Fruit fly (Drosophila melanogaster): ENCODE measurements around the gene CG31975.

CG31975 gene

dm6 chr2L:121456-121831 is 19.3 kb downstream of the CG31975 start, which contains the start of gene CG4822:
Gene CG4822, minus strand, starts transcription at chr2L:121754.
- TF ChIP-seq CG17328 (GFP tag; IDR thresholded peaks at IDR 0.05) (0 out of 2 replicates have a peak, but pooled peaks have one; percentile 15), ATbp (GFP tag; optimal IDR thresholded peaks at IDR 0.05) (peak; percentile 31), Xbp1 (GFP tag; optimal IDR thresholded peaks at IDR 0.05) (no peak), ranshi (GFP tag; IDR thresholded peaks at IDR 0.05) (no peak), z (GFP tag; IDR thresholded peaks at IDR 0.05) (peak; percentile 16; the same call in 1 of the 3 replicates), CG6791 (GFP tag; IDR thresholded peaks at IDR 0.05; ENCODE audit: partially characterized antibody) (0 out of 3 replicates have a peak, but pooled peaks have one; percentile 6), chm (GFP tag; IDR thresholded peaks at IDR 0.05) (peak; percentile 32; the same call in 1 of the 2 replicates), Dll (GFP tag; IDR thresholded peaks at IDR 0.05; ENCODE audit: partially characterized antibody) (no peak), CTCF (GFP tag; optimal IDR thresholded peaks at IDR 0.05) (peak; percentile 36), Blimp-1 (GFP tag; optimal IDR thresholded peaks at IDR 0.05) (peak; percentile 32), CG12236 (GFP tag; optimal IDR thresholded peaks at IDR 0.05) (no peak), CG14667 (GFP tag; IDR thresholded peaks at IDR 0.05) (no peak), ase (GFP tag; IDR thresholded peaks at IDR 0.05) (0 out of 3 replicates have a peak, but pooled peaks have one; percentile 21), kni (GFP tag; optimal IDR thresholded peaks at IDR 0.05) (peak; percentile 63), peb (GFP tag; IDR thresholded peaks at IDR 0.05) (no peak), zfh1 (GFP tag; IDR thresholded peaks at IDR 0.05) (peak; percentile 30; the same call in 1 of the 3 replicates), Sry-δ (GFP tag; optimal IDR thresholded peaks at IDR 0.05) (no peak), Dp (GFP tag; optimal IDR thresholded peaks at IDR 0.05) (no peak), CG2199 (GFP tag; IDR thresholded peaks at IDR 0.05) (peak; percentile 77), CG17912 (GFP tag; optimal IDR thresholded peaks at IDR 0.05) (no peak), Dad (GFP tag; optimal IDR thresholded peaks at IDR 0.05) (no peak), run (tag; optimal IDR thresholded peaks at IDR 0.05) (no peak), HLHmδ (GFP tag; optimal IDR thresholded peaks at IDR 0.05) (peak; percentile 38), Med (GFP tag) (peak; percentile 44), pros (GFP tag; optimal IDR thresholded peaks at IDR 0.05) (peak; percentile 18), CG8924 (tag; optimal IDR thresholded peaks at IDR 0.05) (no peak), lov (optimal IDR thresholded peaks at IDR 0.05) (no peak), lov (GFP tag; IDR thresholded peaks at IDR 0.05) (0 out of 3 replicates have a peak, but pooled peaks have one; percentile 10), lmd (GFP tag; IDR thresholded peaks at IDR 0.05) (no peak), CG11085 (GFP tag; IDR thresholded peaks at IDR 0.05) (0 out of 2 replicates have a peak, but pooled peaks have one; percentile 12), sob (GFP tag; IDR thresholded peaks at IDR 0.05) (0 out of 2 replicates have a peak, but pooled peaks have one; percentile 36), ken (GFP tag; IDR thresholded peaks at IDR 0.05) (0 out of 3 replicates have a peak, but pooled peaks have one; percentile 32), CG6272 (GFP tag; IDR thresholded peaks at IDR 0.05) (0 out of 2 replicates have a peak, but pooled peaks have one; percentile 34), nom (GFP tag; optimal IDR thresholded peaks at IDR 0.05) (peak; percentile 27), caup (GFP tag; optimal IDR thresholded peaks at IDR 0.05; ENCODE audit: severe bottlenecking) (no peak), Dbx (GFP tag; IDR thresholded peaks at IDR 0.05) (no peak), CG15601 (tag; optimal IDR thresholded peaks at IDR 0.05) (peak; percentile 22), B-H1 (GFP tag; IDR thresholded peaks at IDR 0.05) (no peak)

dm6 chr2L:120492-121455 is 20.0 kb downstream of the CG31975 start:
- no peak for TF ChIP-seq CG32767 (GFP tag; IDR thresholded peaks at IDR 0.05)
- TF ChIP-seq Hr3 (GFP tag; optimal IDR thresholded peaks at IDR 0.05), result no peak
- TF ChIP-seq caup (GFP tag; optimal IDR thresholded peaks at IDR 0.05; ENCODE audit: severe bottlenecking), result no peak
- TF ChIP-seq CG11695 (GFP tag; IDR thresholded peaks at IDR 0.05), result no peak
- no peak for TF ChIP-seq CG31224 (GFP tag; IDR thresholded peaks at IDR 0.05)
- TF ChIP-seq CG3995 (GFP tag; optimal IDR thresholded peaks at IDR 0.05), result no peak
- no peak for TF ChIP-seq Sry-β (GFP tag; optimal IDR thresholded peaks at IDR 0.05)
- TF ChIP-seq bbx (GFP tag; IDR thresholded peaks at IDR 0.05; ENCODE audit: partially characterized antibody), result no peak
- TF ChIP-seq chinmo (GFP tag; IDR thresholded peaks at IDR 0.05; ENCODE audit: partially characterized antibody), result 0 out of 4 replicates have a peak, but pooled peaks have one; percentile 51
- no peak for TF ChIP-seq CG4424 (GFP tag; optimal IDR thresholded peaks at IDR 0.05)
- TF ChIP-seq Chrac-16 (GFP tag; optimal IDR thresholded peaks at IDR 0.05), result no peak
- peak; percentile 18; the same call in 1 of the 2 replicates for TF ChIP-seq slbo (GFP tag; IDR thresholded peaks at IDR 0.05)
- no peak for TF ChIP-seq Doc3 (GFP tag; IDR thresholded peaks at IDR 0.05; ENCODE audit: partially characterized antibody)
